Fruit fly (Drosophila melanogaster): Measurements from ENCODE around the gene Acsf3.

The Acsf3 gene

dm6 chrX:7328746-7329145 lies at the start of gene Acsf3:
Gene Acsf3, plus strand, starts transcription at chrX:7329046.
- TF ChIP-seq CG9948 (tag; optimal IDR thresholded peaks at IDR 0.05), result no peak
- no peak for TF ChIP-seq Snoo (tag; optimal IDR thresholded peaks at IDR 0.05)
- TF ChIP-seq EcR (GFP tag; optimal IDR thresholded peaks at IDR 0.05), result no peak
- TF ChIP-seq CG4496 (GFP tag; IDR thresholded peaks at IDR 0.05), result no peak
- TF ChIP-seq Ets98B (GFP tag; IDR thresholded peaks at IDR 0.05), result no peak
- no peak for TF ChIP-seq CG32121 (GFP tag; IDR thresholded peaks at IDR 0.05)

- TF ChIP-seq Pif1A (GFP tag; optimal IDR thresholded peaks at IDR 0.05) (no peak), CG14655 (GFP tag; optimal IDR thresholded peaks at IDR 0.05) (no peak), fd96Ca (GFP tag; IDR thresholded peaks at IDR 0.05) (no peak), CG32121 (GFP tag; IDR thresholded peaks at IDR 0.05) (no peak), D1 (tag; optimal IDR thresholded peaks at IDR 0.05) (no peak), CG13204 (GFP tag; optimal IDR thresholded peaks at IDR 0.05) (no peak), rn (GFP tag; IDR thresholded peaks at IDR 0.05) (no peak), EcR (GFP tag; optimal IDR thresholded peaks at IDR 0.05) (no peak), CG17806 (tag; optimal IDR thresholded peaks at IDR 0.05) (no peak), Pif1B (GFP tag; optimal IDR thresholded peaks at IDR 0.05) (no peak), CG12605 (GFP tag; IDR thresholded peaks at IDR 0.05) (no peak), CG10348 (GFP tag; IDR thresholded peaks at IDR 0.05) (no peak)
Observed at dm6 chrX:7284964-7285363, 43.9 kb upstream of the Acsf3 start.

- TF ChIP-seq Pif1A (GFP tag; optimal IDR thresholded peaks at IDR 0.05), result no peak
- TF ChIP-seq CG8159 (tag; optimal IDR thresholded peaks at IDR 0.05), result no peak
- no peak for TF ChIP-seq CG4496 (GFP tag; IDR thresholded peaks at IDR 0.05)
- TF ChIP-seq Ets98B (GFP tag; IDR thresholded peaks at IDR 0.05), result no peak
- TF ChIP-seq CG32121 (GFP tag; IDR thresholded peaks at IDR 0.05), result no peak
- no peak for TF ChIP-seq CG34367 (tag; optimal IDR thresholded peaks at IDR 0.05)
Observed at dm6 chrX:7285410-7285809, 43.4 kb upstream of the Acsf3 start.

- peak; percentile 18; the same call in 1 of the 2 replicates for TF ChIP-seq Ets98B (GFP tag; IDR thresholded peaks at IDR 0.05)
- TF ChIP-seq gl (tag; optimal IDR thresholded peaks at IDR 0.05), result no peak
- no peak for TF ChIP-seq CG32121 (GFP tag; IDR thresholded peaks at IDR 0.05)
- TF ChIP-seq Pif1B (GFP tag; optimal IDR thresholded peaks at IDR 0.05), result no peak
- no peak for TF ChIP-seq CG15710 (tag; optimal IDR thresholded peaks at IDR 0.05)
- TF ChIP-seq EcR (GFP tag; optimal IDR thresholded peaks at IDR 0.05), result peak; percentile 39
- peak; percentile 12 for TF ChIP-seq CG8301 (tag; optimal IDR thresholded peaks at IDR 0.05)
- no peak for TF ChIP-seq CG14655 (GFP tag; optimal IDR thresholded peaks at IDR 0.05)
- no peak for TF ChIP-seq Snoo (tag; optimal IDR thresholded peaks at IDR 0.05)
- no peak for TF ChIP-seq CG13204 (GFP tag; optimal IDR thresholded peaks at IDR 0.05)
- no peak for TF ChIP-seq CG34367 (tag; optimal IDR thresholded peaks at IDR 0.05)
- TF ChIP-seq CG9948 (tag; optimal IDR thresholded peaks at IDR 0.05), result no peak
- TF ChIP-seq fd96Ca (GFP tag; IDR thresholded peaks at IDR 0.05), result peak; percentile 65; the same call in 2 of the 3 replicates
- no peak for TF ChIP-seq CG17806 (tag; optimal IDR thresholded peaks at IDR 0.05)
- TF ChIP-seq CG8159 (tag; optimal IDR thresholded peaks at IDR 0.05), result peak; percentile 24
- peak; percentile 54; the same call in 1 of the 3 replicates for TF ChIP-seq CG4496 (GFP tag; IDR thresholded peaks at IDR 0.05)
- no peak for TF ChIP-seq CG12605 (GFP tag; IDR thresholded peaks at IDR 0.05)
Observed at dm6 chrX:7285995-7286985, 42.6 kb upstream of the Acsf3 start, which contains the start of gene CG2059. Gene CG2059, plus strand, starts transcription at chrX:7286358.

dm6 chrX:7290811-7291515 lies 37.9 kb upstream of the Acsf3 start, which contains the start of gene unc-119:
Gene unc-119, minus strand, starts transcription at chrX:7291298.
- TF ChIP-seq CG17806 (tag; optimal IDR thresholded peaks at IDR 0.05) (peak; percentile 7), CG14655 (GFP tag; optimal IDR thresholded peaks at IDR 0.05) (no peak), Snoo (tag; optimal IDR thresholded peaks at IDR 0.05) (peak; percentile 3), CG32121 (GFP tag; IDR thresholded peaks at IDR 0.05) (no peak), CG9948 (tag; optimal IDR thresholded peaks at IDR 0.05) (peak; percentile 22), D1 (tag; optimal IDR thresholded peaks at IDR 0.05) (peak; percentile 3), Pif1B (GFP tag; optimal IDR thresholded peaks at IDR 0.05) (peak; percentile 9), Pif1A (GFP tag; optimal IDR thresholded peaks at IDR 0.05) (peak; percentile 38), CG13204 (GFP tag; optimal IDR thresholded peaks at IDR 0.05) (peak; percentile 59), CG34367 (tag; optimal IDR thresholded peaks at IDR 0.05) (peak; percentile 59), CG8301 (tag; optimal IDR thresholded peaks at IDR 0.05) (no peak), CG4496 (GFP tag; IDR thresholded peaks at IDR 0.05) (peak; percentile 28; the same call in 1 of the 3 replicates), fd96Ca (GFP tag; IDR thresholded peaks at IDR 0.05) (no peak), CG15710 (tag; optimal IDR thresholded peaks at IDR 0.05) (peak; percentile 56), EcR (GFP tag; optimal IDR thresholded peaks at IDR 0.05) (peak; percentile 33), rn (GFP tag; IDR thresholded peaks at IDR 0.05) (no peak), CG8159 (tag; optimal IDR thresholded peaks at IDR 0.05) (peak; percentile 5), gl (tag; optimal IDR thresholded peaks at IDR 0.05) (peak; percentile 66), Ets98B (GFP tag; IDR thresholded peaks at IDR 0.05) (no peak), CG12605 (GFP tag; IDR thresholded peaks at IDR 0.05) (no peak; the same call in 1 of the 2 replicates), CG10348 (GFP tag; IDR thresholded peaks at IDR 0.05) (no peak)
